Worm (Caenorhabditis elegans): ENCODE measurements around the gene mcp-1.

The mcp-1 gene

DNA sequence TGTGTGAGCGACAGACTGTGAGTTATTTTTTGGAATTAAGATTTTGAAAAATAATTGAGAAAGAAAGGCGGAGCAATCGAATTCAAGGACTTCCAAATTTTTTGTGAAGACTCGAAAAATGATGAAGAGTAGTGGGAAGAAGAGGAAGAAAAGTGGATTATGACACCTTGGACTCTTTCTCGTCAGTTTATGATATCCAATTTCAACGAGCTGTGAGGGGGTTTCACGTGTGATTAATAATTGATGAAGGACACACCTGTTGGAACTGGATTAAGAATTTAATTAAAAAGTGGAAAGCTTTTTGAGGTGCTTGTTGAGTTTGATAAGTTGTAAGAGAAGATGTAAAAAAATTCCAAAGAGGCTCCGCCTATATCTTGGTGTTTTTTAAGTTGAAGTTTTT lies 28.8 kb downstream of the mcp-1 start, which contains the start of gene fut-8:
TSS of gene fut-8 (minus strand) at position 101 of the 400 bp plus-strand sequence.
- TF ChIP-seq T23F11.4 (GFP tag; optimal IDR thresholded peaks at IDR 0.05) = no peak
- peak; percentile 42 for TF ChIP-seq ceh-34 (tag; optimal IDR thresholded peaks at IDR 0.05)

ce11 chrV:5991490-5992069 lies 30.0 kb downstream of the mcp-1 start:
- TF ChIP-seq ceh-9 (tag; optimal IDR thresholded peaks at IDR 0.05) (no peak), syd-9 (tag; optimal IDR thresholded peaks at IDR 0.05) (peak; percentile 41), ceh-48 (tag; optimal IDR thresholded peaks at IDR 0.05) (peak; percentile 73), unc-55 (GFP tag; optimal IDR thresholded peaks at IDR 0.05) (peak; percentile 94), nfya-1 (tag; optimal IDR thresholded peaks at IDR 0.05) (peak; percentile 55), ttx-3 (tag; optimal IDR thresholded peaks at IDR 0.05) (no peak), ceh-34 (tag; optimal IDR thresholded peaks at IDR 0.05) (peak; percentile 69), nhr-11 (tag; optimal IDR thresholded peaks at IDR 0.05) (no peak), hlh-8 (tag; optimal IDR thresholded peaks at IDR 0.05) (peak; percentile 35), elt-4 (tag; optimal IDR thresholded peaks at IDR 0.05) (no peak), ceh-18 (tag; optimal IDR thresholded peaks at IDR 0.05) (peak; percentile 69), eyg-1 (tag; optimal IDR thresholded peaks at IDR 0.05) (no peak), nhr-232 (tag; optimal IDR thresholded peaks at IDR 0.05) (no peak), elt-2 (tag; optimal IDR thresholded peaks at IDR 0.05) (peak; percentile 47), ceh-31 (tag; optimal IDR thresholded peaks at IDR 0.05) (peak; percentile 53), unc-42 (tag; optimal IDR thresholded peaks at IDR 0.05) (peak; percentile 80), pros-1 (tag; optimal IDR thresholded peaks at IDR 0.05) (peak; percentile 3), pqm-1 (tag; optimal IDR thresholded peaks at IDR 0.05) (no peak), rnt-1 (tag; optimal IDR thresholded peaks at IDR 0.05) (peak; percentile 54), tbx-2 (tag; optimal IDR thresholded peaks at IDR 0.05) (peak; percentile 50), ceh-14 (tag; optimal IDR thresholded peaks at IDR 0.05) (peak; percentile 63)

DNA sequence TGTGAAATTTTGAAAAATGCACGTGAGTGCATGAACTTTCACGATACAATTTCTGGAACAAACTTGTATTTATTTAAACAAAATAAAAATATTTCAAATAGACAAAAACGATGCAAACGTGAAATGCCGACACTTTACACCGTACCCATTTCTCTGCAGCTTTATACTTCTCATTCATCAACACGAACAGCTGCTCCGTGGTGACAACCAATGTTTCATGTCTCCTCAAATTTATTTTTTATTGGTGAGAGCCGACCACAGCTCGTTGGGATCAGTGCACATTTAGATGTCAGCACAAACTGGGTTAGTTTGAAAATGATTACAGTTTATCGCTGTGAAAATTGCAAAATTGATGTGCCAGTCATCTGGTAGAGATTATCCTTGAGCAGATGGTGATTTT lies 34.0 kb downstream of the mcp-1 start:
- TF ChIP-seq unc-55 (GFP tag; optimal IDR thresholded peaks at IDR 0.05) = peak; percentile 84
- TF ChIP-seq rnt-1 (tag; optimal IDR thresholded peaks at IDR 0.05) = peak; percentile 39
- TF ChIP-seq npax-4 (tag; optimal IDR thresholded peaks at IDR 0.05) = no peak
- no peak for TF ChIP-seq ceh-2 (tag; optimal IDR thresholded peaks at IDR 0.05)
- TF ChIP-seq sdc-2 (tag; optimal IDR thresholded peaks at IDR 0.05) = no peak

ce11 chrV:5996114-5996513 lies 34.5 kb downstream of the mcp-1 start, which contains the start of gene cpg-4:
cpg-4 (plus strand) TSS chrV:5996416.
- no peak for TF ChIP-seq ama-1 (optimal IDR thresholded peaks at IDR 0.05)
- no peak for TF ChIP-seq pqm-1 (tag; optimal IDR thresholded peaks at IDR 0.05)
- no peak for TF ChIP-seq ceh-34 (tag; optimal IDR thresholded peaks at IDR 0.05)
- no peak for TF ChIP-seq pha-4 (tag; optimal IDR thresholded peaks at IDR 0.05)
- TF ChIP-seq hlh-30 (tag; optimal IDR thresholded peaks at IDR 0.05; ENCODE audit: insufficient read depth) = no peak
- TF ChIP-seq hlh-15 (tag; optimal IDR thresholded peaks at IDR 0.05) = no peak
- no peak for TF ChIP-seq ceh-6 (GFP tag; optimal IDR thresholded peaks at IDR 0.05)
- no peak for TF ChIP-seq pat-9 (tag; optimal IDR thresholded peaks at IDR 0.05)

DNA sequence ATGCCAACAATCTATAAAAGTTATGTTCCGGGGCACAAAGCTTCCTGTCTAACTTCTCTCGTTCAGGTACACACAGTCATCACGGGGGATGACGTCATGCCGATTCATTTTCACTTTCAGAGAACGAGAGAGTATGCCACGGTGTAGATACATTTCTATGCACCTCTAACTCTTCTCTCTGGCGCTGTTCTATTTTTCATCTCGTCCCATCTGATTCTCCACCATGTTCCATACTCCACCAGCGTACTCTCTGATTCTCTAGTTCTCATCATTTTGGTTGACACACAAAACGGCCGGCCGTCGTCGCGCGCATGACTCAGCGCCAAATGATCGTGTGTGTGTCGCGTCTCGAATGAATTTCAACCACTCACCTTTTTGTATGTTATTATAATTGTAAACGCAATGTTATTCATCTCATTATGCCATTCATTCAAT lies 38.8 kb downstream of the mcp-1 start:
- TF ChIP-seq dve-1 (tag; optimal IDR thresholded peaks at IDR 0.05) (peak; percentile 69), ceh-18 (tag; optimal IDR thresholded peaks at IDR 0.05) (peak; percentile 85), ceh-14 (tag; optimal IDR thresholded peaks at IDR 0.05) (no peak), ref-2 (tag; optimal IDR thresholded peaks at IDR 0.05) (peak; percentile 25), fkh-6 (tag; optimal IDR thresholded peaks at IDR 0.05) (no peak), ets-4 (tag; optimal IDR thresholded peaks at IDR 0.05) (peak; percentile 55), elt-2 (tag; optimal IDR thresholded peaks at IDR 0.05) (peak; percentile 41), unc-55 (GFP tag; optimal IDR thresholded peaks at IDR 0.05) (peak; percentile 57), ceh-31 (tag; optimal IDR thresholded peaks at IDR 0.05) (peak; percentile 83), F13H6.1 (tag; optimal IDR thresholded peaks at IDR 0.05) (peak; percentile 73), ama-1 (optimal IDR thresholded peaks at IDR 0.05) (no peak), ceh-2 (tag; optimal IDR thresholded peaks at IDR 0.05) (peak; percentile 5), fax-1 (tag; optimal IDR thresholded peaks at IDR 0.05) (peak; percentile 22), nfya-1 (tag; optimal IDR thresholded peaks at IDR 0.05) (peak; percentile 72), pha-4 (tag; optimal IDR thresholded peaks at IDR 0.05) (no peak), ztf-16 (tag; optimal IDR thresholded peaks at IDR 0.05) (peak; percentile 10), nhr-232 (tag; optimal IDR thresholded peaks at IDR 0.05) (no peak), unc-42 (tag; optimal IDR thresholded peaks at IDR 0.05) (peak; percentile 40), ceh-30 (tag; optimal IDR thresholded peaks at IDR 0.05) (no peak), rnt-1 (tag; optimal IDR thresholded peaks at IDR 0.05) (peak; percentile 39), ceh-19 (GFP tag; optimal IDR thresholded peaks at IDR 0.05) (peak; percentile 65), madf-2 (tag; optimal IDR thresholded peaks at IDR 0.05) (no peak), ceh-34 (tag; optimal IDR thresholded peaks at IDR 0.05) (peak; percentile 40), pax-1 (tag; optimal IDR thresholded peaks at IDR 0.05) (peak; percentile 13), ttx-3 (tag; optimal IDR thresholded peaks at IDR 0.05) (no peak), hlh-30 (tag; optimal IDR thresholded peaks at IDR 0.05; ENCODE audit: insufficient read depth) (peak; percentile 80), tbx-2 (tag; optimal IDR thresholded peaks at IDR 0.05) (peak; percentile 70), pqm-1 (tag; optimal IDR thresholded peaks at IDR 0.05) (peak; percentile 50)

Measured in whole organism, late embryonic.